Fruit fly (Drosophila melanogaster) whole organism, wandering third instar larva: ENCODE results near the gene pyd3.

Experiments
- HLH106 ChIP-seq: fragments of 200-800 bp; optimal IDR thresholded peaks from 3 replicates; lab custom pipeline; 2019; ENCODE audit warnings: missing biosample characterization, mild to moderate bottlenecking, missing genetic modification characterization, moderate library complexity
- Mio ChIP-seq: sonication (Bioruptor generic); optimal IDR thresholded peaks from 2 replicates; lab custom pipeline; 2016; ENCODE audit warnings: missing biosample characterization, missing genetic modification characterization
- br ChIP-seq: fragments of 200-800 bp; sonication (Bioruptor generic); optimal IDR thresholded peaks from 2 replicates; lab custom pipeline; 2016; ENCODE audit warnings: missing biosample characterization, missing genetic modification characterization
- pan ChIP-seq: fragments of >200 bp; optimal IDR thresholded peaks from 2 replicates; lab custom pipeline; 2017
- psq ChIP-seq: fragments of 200-800 bp; sonication (Bioruptor generic); optimal IDR thresholded peaks from 3 replicates; lab custom pipeline; 2017; ENCODE audit warnings: missing biosample characterization, mild to moderate bottlenecking, missing genetic modification characterization, moderate library complexity

dm6 chr3R:7790583-7791034, 40.7 kb upstream of the pyd3 start, which contains the start of gene CG10086:
- TF ChIP-seq psq (no peak), pan (lab: Kevin White, UChicago) (no peak), Mio (GFP tag; lab: Kevin White, UChicago) (no peak), HLH106 (no peak), br (GFP tag; lab: Kevin White, UChicago) (no peak)
